Worm (Caenorhabditis elegans): ENCODE data around the gene akap-1.

DNA sequence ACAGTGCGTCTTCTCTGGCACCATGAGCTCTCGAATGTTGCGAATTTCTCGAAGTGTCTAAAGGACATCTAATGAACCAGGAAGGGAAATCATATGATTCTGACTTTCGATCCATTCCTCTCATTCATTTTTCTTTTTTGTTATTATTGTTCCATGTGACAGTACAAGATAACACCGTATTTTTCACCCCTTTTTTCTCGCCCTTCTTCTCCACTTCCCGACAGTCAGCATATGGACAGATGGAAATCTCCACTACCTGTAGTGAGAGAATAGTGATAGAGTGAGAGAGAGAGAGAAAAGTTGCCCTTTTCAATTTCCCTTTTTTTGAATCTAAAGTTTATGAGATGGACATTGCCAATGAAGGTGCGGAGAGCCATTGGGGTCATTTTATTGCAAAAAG lies 7.6 kb downstream of the akap-1 start:
- TF ChIP-seq sea-2 (GFP tag; optimal IDR thresholded peaks at IDR 0.05), result no peak
- TF ChIP-seq pha-4 (tag; optimal IDR thresholded peaks at IDR 0.05), result no peak
- no peak for TF ChIP-seq ZK546.5 (tag; optimal IDR thresholded peaks at IDR 0.05)
- peak; percentile 61 for TF ChIP-seq elt-2 (tag; optimal IDR thresholded peaks at IDR 0.05)
- TF ChIP-seq nhr-237 (tag; optimal IDR thresholded peaks at IDR 0.05), result no peak
- no peak for TF ChIP-seq unc-39 (tag; optimal IDR thresholded peaks at IDR 0.05)
- TF ChIP-seq fkh-10 (GFP tag; optimal IDR thresholded peaks at IDR 0.05), result no peak
- TF ChIP-seq nhr-12 (tag; optimal IDR thresholded peaks at IDR 0.05), result no peak
- no peak for TF ChIP-seq lin-39 (tag; optimal IDR thresholded peaks at IDR 0.05)
- peak; percentile 24 for TF ChIP-seq elt-1 (tag; optimal IDR thresholded peaks at IDR 0.05)
